Worm (Caenorhabditis elegans): ENCODE results near the gene npr-13.

npr-13 gene

ce11 chrV:14848510-14849206, 9.7 kb downstream of the npr-13 start (continued):
- no peak for TF ChIP-seq hlh-4 (tag; optimal IDR thresholded peaks at IDR 0.05)
- peak; percentile 53 for TF ChIP-seq blmp-1 (tag; optimal IDR thresholded peaks at IDR 0.05)
- no peak for TF ChIP-seq zip-4 (GFP tag; optimal IDR thresholded peaks at IDR 0.05)
- TF ChIP-seq lin-35 (GFP tag; optimal IDR thresholded peaks at IDR 0.05), result peak; percentile 24 to 81
- TF ChIP-seq snpc-4 (tag; optimal IDR thresholded peaks at IDR 0.05), result peak; percentile 8
- no peak for TF ChIP-seq aly-2 (tag; optimal IDR thresholded peaks at IDR 0.05)
- TF ChIP-seq zag-1 (tag; optimal IDR thresholded peaks at IDR 0.05), result no peak
- peak; percentile 86 for TF ChIP-seq ama-1 (optimal IDR thresholded peaks at IDR 0.05)

DNA sequence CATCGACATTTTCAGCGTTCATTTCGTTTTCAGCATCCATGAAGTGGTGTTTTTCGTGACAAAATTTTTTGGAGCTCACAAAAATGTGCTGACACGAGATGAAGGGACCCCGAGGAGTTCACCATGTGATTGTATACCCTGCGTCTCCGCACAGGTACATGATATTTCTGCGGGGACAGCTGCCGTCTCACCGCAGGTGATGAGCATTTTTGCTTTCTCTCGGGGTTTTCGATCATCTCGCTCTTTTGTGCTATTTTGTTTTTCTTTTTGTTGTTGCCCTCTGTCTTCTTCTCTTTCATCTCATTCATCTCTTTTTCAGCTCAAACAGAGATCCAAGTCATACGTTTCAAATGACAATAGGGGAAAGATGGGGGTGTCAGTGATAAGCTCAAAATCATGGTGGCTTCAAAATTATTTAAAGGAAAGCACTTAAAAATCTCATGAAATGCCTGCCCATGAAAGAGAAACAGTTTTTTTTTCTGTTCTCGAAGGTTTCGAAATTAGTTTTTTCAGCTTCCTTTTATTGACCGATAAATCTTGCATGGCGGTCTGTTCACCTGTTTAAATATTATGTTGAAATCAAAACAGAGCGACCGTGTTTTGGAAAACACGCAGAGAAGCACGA, 11.0 kb downstream of the npr-13 start, which contains the start of gene ret-1:
Gene ret-1 (minus strand): TSS at position 123 of the 625 bp plus-strand sequence.
- TF ChIP-seq sup-37 (GFP tag; optimal IDR thresholded peaks at IDR 0.05), result no peak
- no peak for TF ChIP-seq elt-3 (tag; optimal IDR thresholded peaks at IDR 0.05)
- TF ChIP-seq efl-1 (optimal IDR thresholded peaks at IDR 0.05), result peak; percentile 16 to 45
- peak in 1 of 2 experiments; percentile 88 for TF ChIP-seq efl-1 (GFP tag; optimal IDR thresholded peaks at IDR 0.05 in 1 of 2)
- peak; percentile 31 for TF ChIP-seq tbx-2 (tag; optimal IDR thresholded peaks at IDR 0.05)
- TF ChIP-seq ceh-90 (tag; optimal IDR thresholded peaks at IDR 0.05), result no peak
- no peak for TF ChIP-seq jun-1 (tag; optimal IDR thresholded peaks at IDR 0.05)
- peak in 1 of 3 experiments; percentile 10 for TF ChIP-seq dpl-1 (GFP tag; optimal IDR thresholded peaks at IDR 0.05)
- TF ChIP-seq fkh-4 (tag; optimal IDR thresholded peaks at IDR 0.05; ENCODE audit: borderline replicate concordance), result no peak
- no peak for TF ChIP-seq skn-1 (tag; optimal IDR thresholded peaks at IDR 0.05)
- no peak for TF ChIP-seq lin-35 (GFP tag; optimal IDR thresholded peaks at IDR 0.05)
- peak; percentile 13 for TF ChIP-seq unc-130 (tag; optimal IDR thresholded peaks at IDR 0.05)
- no peak for TF ChIP-seq nhr-85 (tag)
- TF ChIP-seq nhr-20 (tag; optimal IDR thresholded peaks at IDR 0.05), result peak; percentile 58
- TF ChIP-seq ceh-82 (tag; optimal IDR thresholded peaks at IDR 0.05), result no peak
- TF ChIP-seq nhr-47 (tag; optimal IDR thresholded peaks at IDR 0.05), result peak; percentile 21
- no peak for TF ChIP-seq sox-4 (tag; optimal IDR thresholded peaks at IDR 0.05)
- TF ChIP-seq ztf-4 (tag; optimal IDR thresholded peaks at IDR 0.05), result no peak
- no peak for TF ChIP-seq vab-15 (tag; optimal IDR thresholded peaks at IDR 0.05)
- no peak for TF ChIP-seq alr-1 (tag; optimal IDR thresholded peaks at IDR 0.05; ENCODE audit: borderline replicate concordance)
- peak in 1 of 2 experiments; percentile 59 for TF ChIP-seq mdl-1 (tag; optimal IDR thresholded peaks at IDR 0.05)
- no peak for TF ChIP-seq nhr-11 (tag; optimal IDR thresholded peaks at IDR 0.05)
- no peak for TF ChIP-seq ets-5 (GFP tag; IDR thresholded peaks at IDR 0.05)
- no peak for TF ChIP-seq grh-1 (GFP tag; IDR thresholded peaks at IDR 0.05)
- TF ChIP-seq rnt-1 (tag; optimal IDR thresholded peaks at IDR 0.05), result peak; percentile 93
- TF ChIP-seq nhr-28 (tag; optimal IDR thresholded peaks at IDR 0.05), result no peak
- peak; percentile 72 for TF ChIP-seq snu-23 (GFP tag; optimal IDR thresholded peaks at IDR 0.05)
- TF ChIP-seq elt-2 (tag; optimal IDR thresholded peaks at IDR 0.05), result no peak
- TF ChIP-seq isw-1 (GFP tag; IDR thresholded peaks at IDR 0.05), result no peak
- TF ChIP-seq fkh-10 (GFP tag; optimal IDR thresholded peaks at IDR 0.05), result no peak
- no peak for TF ChIP-seq aha-1 (tag; optimal IDR thresholded peaks at IDR 0.05)
- no peak for TF ChIP-seq egl-27 (tag; optimal IDR thresholded peaks at IDR 0.05)
- no peak for TF ChIP-seq aly-2 (tag; optimal IDR thresholded peaks at IDR 0.05)
- TF ChIP-seq egl-13 (tag; optimal IDR thresholded peaks at IDR 0.05), result no peak
- TF ChIP-seq xbp-1 (tag; optimal IDR thresholded peaks at IDR 0.05), result peak; percentile 31
- peak; percentile 87 for TF ChIP-seq nhr-71 (tag; optimal IDR thresholded peaks at IDR 0.05)
- no peak for TF ChIP-seq tlp-1 (tag; optimal IDR thresholded peaks at IDR 0.05)
- TF ChIP-seq mep-1 (tag; optimal IDR thresholded peaks at IDR 0.05), result peak; percentile 44
- TF ChIP-seq ceh-8 (GFP tag; optimal IDR thresholded peaks at IDR 0.05), result no peak
- no peak for TF ChIP-seq blmp-1 (tag; optimal IDR thresholded peaks at IDR 0.05)
- no peak for TF ChIP-seq pax-3 (tag; optimal IDR thresholded peaks at IDR 0.05)
- no peak for TF ChIP-seq fos-1 (tag; optimal IDR thresholded peaks at IDR 0.05)
- no peak for TF ChIP-seq unc-62 (GFP tag; optimal IDR thresholded peaks at IDR 0.05)
- TF ChIP-seq C16A3.4 (tag; optimal IDR thresholded peaks at IDR 0.05), result peak; percentile 9
- peak; percentile 43 for TF ChIP-seq lin-13 (GFP tag; optimal IDR thresholded peaks at IDR 0.05)

Data from whole organism, L1 larva.